Worm (Caenorhabditis elegans): ENCODE results near the gene phf-30.

DNA sequence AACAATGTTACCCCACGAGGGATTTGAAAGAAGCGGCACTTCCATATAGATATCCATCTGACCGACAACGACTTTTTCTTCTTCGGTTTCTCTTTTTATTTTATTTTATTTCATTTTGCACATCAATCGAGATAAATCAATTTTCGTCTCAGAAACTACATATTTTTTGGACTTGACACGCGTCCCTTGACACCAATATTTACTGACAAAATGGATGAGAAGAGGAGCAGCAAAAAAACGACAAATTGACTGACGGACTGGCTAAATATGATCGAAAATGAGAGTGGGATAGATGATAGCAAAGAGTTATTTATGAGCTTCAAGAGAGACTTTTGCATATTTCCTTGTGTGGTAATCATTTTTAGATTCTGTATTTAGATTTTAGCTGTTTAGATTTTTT is 31.5 kb upstream of the phf-30 start:
- TF ChIP-seq med-1 (GFP tag; optimal IDR thresholded peaks at IDR 0.05; ENCODE audit: insufficient read depth): no peak
- no peak for TF ChIP-seq cog-1 (tag; optimal IDR thresholded peaks at IDR 0.05)
- TF ChIP-seq ztf-23 (GFP tag; IDR thresholded peaks at IDR 0.05): no peak
- TF ChIP-seq flt-1 (GFP tag; IDR thresholded peaks at IDR 0.05): no peak
- no peak for TF ChIP-seq tab-1 (GFP tag; IDR thresholded peaks at IDR 0.05)
- no peak for TF ChIP-seq ref-1 (GFP tag; conservative IDR thresholded peaks at IDR 0.05)
- no peak for TF ChIP-seq klf-2 (GFP tag; conservative IDR thresholded peaks at IDR 0.05)
- TF ChIP-seq ztf-29 (GFP tag; IDR thresholded peaks at IDR 0.05): no peak
- no peak for TF ChIP-seq T22C8.4 (GFP tag; IDR thresholded peaks at IDR 0.05)

All from whole organism, midembryonic.